Worm (Caenorhabditis elegans): Measurements from ENCODE around the gene ZK938.11.

ZK938.11 gene

DNA sequence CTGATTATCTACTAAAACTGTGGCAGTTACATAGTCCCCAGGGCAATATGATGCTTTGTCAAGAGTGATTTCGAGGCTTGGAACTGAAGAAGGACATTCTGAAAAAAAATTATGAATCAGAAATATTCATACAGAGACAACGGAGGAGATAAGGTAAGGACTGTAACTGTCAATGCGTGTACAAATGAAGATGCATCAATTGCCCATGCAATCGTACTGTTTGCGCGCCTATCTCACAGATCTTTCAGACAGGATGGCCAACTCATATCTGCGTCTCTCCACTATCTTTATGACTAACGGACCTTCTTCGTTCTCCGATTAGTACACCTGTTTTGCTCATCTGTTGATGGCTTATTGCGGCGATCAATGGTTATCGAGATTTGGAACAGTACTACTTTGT lies at the start of gene ZK938.11:
Gene ZK938.11 (minus strand): TSS at position 101 of the 400 bp plus-strand sequence.
- TF ChIP-seq tbx-7 (tag; optimal IDR thresholded peaks at IDR 0.05), result no peak
- TF ChIP-seq pat-9 (tag; optimal IDR thresholded peaks at IDR 0.05), result no peak
- no peak for TF ChIP-seq elt-4 (tag; optimal IDR thresholded peaks at IDR 0.05)
- TF ChIP-seq nfya-1 (tag; optimal IDR thresholded peaks at IDR 0.05), result no peak
- no peak for TF ChIP-seq nhr-232 (tag; optimal IDR thresholded peaks at IDR 0.05)

DNA sequence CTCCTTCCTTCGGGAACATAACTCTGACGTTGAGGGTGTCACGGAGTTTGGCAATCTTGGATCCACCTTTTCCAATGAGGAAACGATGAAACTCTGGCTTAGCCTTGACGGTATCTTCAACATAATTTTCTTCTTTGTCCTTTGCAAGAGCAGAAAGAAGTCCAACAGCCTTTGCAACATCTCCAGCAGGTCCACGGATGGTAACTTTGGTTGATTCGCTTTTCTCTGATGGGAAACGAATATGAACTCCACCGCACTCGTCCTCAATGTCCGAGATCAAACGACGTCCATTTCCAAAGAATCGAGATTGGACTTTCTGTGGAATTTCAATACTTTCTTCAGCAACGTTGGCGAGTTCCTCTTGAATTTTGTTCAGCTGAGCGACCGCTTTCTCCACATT lies 48.3 kb upstream of the ZK938.11 start:
- TF ChIP-seq fkh-6 (tag; optimal IDR thresholded peaks at IDR 0.05), result no peak
- no peak for TF ChIP-seq ceh-30 (tag; optimal IDR thresholded peaks at IDR 0.05)
- no peak for TF ChIP-seq ceh-14 (tag; optimal IDR thresholded peaks at IDR 0.05)
- TF ChIP-seq unc-55 (GFP tag; optimal IDR thresholded peaks at IDR 0.05), result no peak
- TF ChIP-seq sox-2 (GFP tag; IDR thresholded peaks at IDR 0.05), result no peak
- no peak for TF ChIP-seq npax-4 (tag; optimal IDR thresholded peaks at IDR 0.05)
- no peak for TF ChIP-seq odd-2 (tag; optimal IDR thresholded peaks at IDR 0.05)
- TF ChIP-seq pha-2 (tag; optimal IDR thresholded peaks at IDR 0.05), result no peak
- no peak for TF ChIP-seq zip-5 (tag; optimal IDR thresholded peaks at IDR 0.05)
- no peak for TF ChIP-seq nfya-1 (tag; optimal IDR thresholded peaks at IDR 0.05)
- TF ChIP-seq nhr-11 (tag; optimal IDR thresholded peaks at IDR 0.05), result no peak
- TF ChIP-seq pha-4 (tag; optimal IDR thresholded peaks at IDR 0.05), result no peak
- no peak for TF ChIP-seq C08G9.2 (tag; optimal IDR thresholded peaks at IDR 0.05)
- no peak for TF ChIP-seq fax-1 (tag; optimal IDR thresholded peaks at IDR 0.05)
- TF ChIP-seq ceh-45 (GFP tag; IDR thresholded peaks at IDR 0.05), result no peak
- TF ChIP-seq syd-9 (tag; optimal IDR thresholded peaks at IDR 0.05), result no peak
- no peak for TF ChIP-seq hlh-6 (tag; optimal IDR thresholded peaks at IDR 0.05)
- TF ChIP-seq elt-2 (tag; optimal IDR thresholded peaks at IDR 0.05), result no peak
- no peak for TF ChIP-seq ceh-19 (GFP tag; optimal IDR thresholded peaks at IDR 0.05)
- no peak for TF ChIP-seq C38D4.7 (GFP tag; optimal IDR thresholded peaks at IDR 0.05)

ce11 chrII:9886216-9886615 lies 46.0 kb upstream of the ZK938.11 start, which contains the start of gene algn-8:
Gene algn-8 (minus strand): TSS chrII:9886442.
- TF ChIP-seq pha-2 (tag; optimal IDR thresholded peaks at IDR 0.05), result no peak
- no peak for TF ChIP-seq pha-4 (tag; optimal IDR thresholded peaks at IDR 0.05)
- no peak for TF ChIP-seq syd-9 (tag; optimal IDR thresholded peaks at IDR 0.05)
- TF ChIP-seq pax-1 (tag; optimal IDR thresholded peaks at IDR 0.05), result no peak
- TF ChIP-seq Y22D7AL.16 (tag; optimal IDR thresholded peaks at IDR 0.05), result no peak
- no peak for TF ChIP-seq unc-3 (GFP tag; conservative IDR thresholded peaks at IDR 0.05)
- TF ChIP-seq unc-3 (tag; optimal IDR thresholded peaks at IDR 0.05), result no peak
- no peak for TF ChIP-seq ceh-9 (tag; optimal IDR thresholded peaks at IDR 0.05)
- TF ChIP-seq hlh-30 (tag; optimal IDR thresholded peaks at IDR 0.05; ENCODE audit: insufficient read depth), result no peak
- TF ChIP-seq ceh-19 (GFP tag; optimal IDR thresholded peaks at IDR 0.05), result no peak
- no peak for TF ChIP-seq ceh-22 (tag; optimal IDR thresholded peaks at IDR 0.05)
- TF ChIP-seq K09A11.1 (tag; optimal IDR thresholded peaks at IDR 0.05; ENCODE audit: insufficient read depth), result no peak
- TF ChIP-seq elt-4 (tag; optimal IDR thresholded peaks at IDR 0.05), result no peak
- TF ChIP-seq fkh-6 (tag; optimal IDR thresholded peaks at IDR 0.05), result no peak
- TF ChIP-seq K02D7.2 (tag; optimal IDR thresholded peaks at IDR 0.05), result no peak
- TF ChIP-seq odd-2 (tag; optimal IDR thresholded peaks at IDR 0.05), result no peak
- TF ChIP-seq dve-1 (tag; optimal IDR thresholded peaks at IDR 0.05), result no peak
- TF ChIP-seq ceh-31 (tag; optimal IDR thresholded peaks at IDR 0.05), result no peak
- TF ChIP-seq mec-3 (tag; optimal IDR thresholded peaks at IDR 0.05; ENCODE audit: borderline replicate concordance), result no peak

- no peak for TF ChIP-seq ceh-48 (tag; optimal IDR thresholded peaks at IDR 0.05)
- no peak for TF ChIP-seq F13H6.1 (tag; optimal IDR thresholded peaks at IDR 0.05)
- no peak for TF ChIP-seq ceh-14 (tag; optimal IDR thresholded peaks at IDR 0.05)
- TF ChIP-seq hlh-30 (tag; optimal IDR thresholded peaks at IDR 0.05; ENCODE audit: insufficient read depth), result no peak
- no peak for TF ChIP-seq pha-2 (tag; optimal IDR thresholded peaks at IDR 0.05)
- TF ChIP-seq npax-4 (tag; optimal IDR thresholded peaks at IDR 0.05), result no peak
- TF ChIP-seq madf-2 (tag; optimal IDR thresholded peaks at IDR 0.05), result no peak
Measured at ce11 chrII:9880826-9881225, 40.6 kb upstream of the ZK938.11 start, which contains the start of gene C08H9.15. Gene C08H9.15 (plus strand): TSS chrII:9881193.

All from whole organism, late embryonic.